Worm (Caenorhabditis elegans) whole organism, L2 larva: ENCODE measurements around the gene K02D10.3.

Experiments used
- C34F6.9 ChIP-seq: fragments of 150-350 bp; optimal IDR thresholded peaks from 2 replicates; lab custom pipeline; 2014; ENCODE audit warnings: missing biosample characterization, missing genetic modification characterization
- F13H6.1 ChIP-seq: sonication (generic microtip); optimal IDR thresholded peaks from 2 replicates; lab custom pipeline; 2016; ENCODE audit warnings: missing genetic modification characterization, missing compliant biosample characterization
- R02D3.7 ChIP-seq: fragments of 150-350 bp; optimal IDR thresholded peaks from 2 replicates; lab custom pipeline; 2014; ENCODE audit warnings: missing biosample characterization, missing genetic modification characterization
- Y55F3AM.14 ChIP-seq: fragments of 200-800 bp; sonication (Bioruptor generic); optimal IDR thresholded peaks from 2 replicates; lab custom pipeline; 2018; ENCODE audit warnings: mild to moderate bottlenecking, missing genetic modification characterization, missing compliant biosample characterization
- ZK546.5 ChIP-seq: sonication (generic microtip); optimal IDR thresholded peaks from 2 replicates; lab custom pipeline; 2017; ENCODE audit warnings: missing biosample characterization, missing genetic modification characterization
- alr-1 ChIP-seq: fragments of 150-350 bp; optimal IDR thresholded peaks from 2 replicates; lab custom pipeline; 2014; ENCODE audit warnings: missing biosample characterization, missing genetic modification characterization
- aly-2 ChIP-seq: fragments of 150-350 bp; optimal IDR thresholded peaks from 2 replicates; lab custom pipeline; 2014; ENCODE audit warnings: missing biosample characterization, missing genetic modification characterization
- ama-1 ChIP-seq: fragments of 150-350 bp; optimal IDR thresholded peaks from 2 replicates; lab custom pipeline; 2018; ENCODE audit warnings: inconsistent platforms
- blmp-1 ChIP-seq: sonication (generic microtip); optimal IDR thresholded peaks from 2 replicates; lab custom pipeline; 2017; ENCODE audit warnings: missing genetic modification characterization, mild to moderate bottlenecking, missing compliant biosample characterization, antibody characterized with exemption, moderate library complexity; ENCODE audit not compliant: insufficient read depth
- ceh-16 ChIP-seq: fragments of 150-350 bp; optimal IDR thresholded peaks from 2 replicates; lab custom pipeline; 2014; ENCODE audit warnings: missing biosample characterization, missing genetic modification characterization
- ceh-82 ChIP-seq: fragments of 150-350 bp; optimal IDR thresholded peaks from 2 replicates; lab custom pipeline; 2014; ENCODE audit warnings: missing biosample characterization, missing genetic modification characterization
- crh-2 ChIP-seq: sonication (generic microtip); optimal IDR thresholded peaks from 2 replicates; lab custom pipeline; 2017; ENCODE audit warnings: missing biosample characterization, missing genetic modification characterization
- dmd-4 ChIP-seq: sonication (generic microtip); optimal IDR thresholded peaks from 2 replicates; lab custom pipeline; 2017; ENCODE audit warnings: missing biosample characterization, missing genetic modification characterization
- egl-27 ChIP-seq: sonication (generic microtip); optimal IDR thresholded peaks from 3 replicates; lab custom pipeline; 2017; ENCODE audit warnings: missing biosample characterization, missing genetic modification reagents, missing genetic modification characterization
- elt-1 ChIP-seq: fragments of 150-350 bp; optimal IDR thresholded peaks from 2 replicates; lab custom pipeline; 2014; ENCODE audit warnings: missing biosample characterization, missing genetic modification characterization
- elt-3 ChIP-seq: sonication (generic microtip); optimal IDR thresholded peaks from 2 replicates; lab custom pipeline; 2017; ENCODE audit warnings: missing biosample characterization, missing genetic modification characterization
- fos-1 ChIP-seq: fragments of 150-350 bp; optimal IDR thresholded peaks from 2 replicates; lab custom pipeline; 2014; ENCODE audit warnings: missing biosample characterization, missing genetic modification characterization
- gmeb-1 ChIP-seq: fragments of 150-350 bp; optimal IDR thresholded peaks from 2 replicates; lab custom pipeline; 2014; ENCODE audit warnings: missing biosample characterization, missing genetic modification characterization
- lin-11 ChIP-seq: fragments of 150-350 bp; sonication (generic microtip); optimal IDR thresholded peaks from 2 replicates; lab custom pipeline; 2014; ENCODE audit warnings: missing biosample characterization, missing genetic modification characterization, inconsistent platforms, mixed read lengths
- lin-13 ChIP-seq: fragments of 150-350 bp; optimal IDR thresholded peaks from 2 replicates; lab custom pipeline; 2014; ENCODE audit warnings: missing biosample characterization, missing genetic modification reagents, missing genetic modification characterization
- lin-39 ChIP-seq: fragments of 150-350 bp; optimal IDR thresholded peaks from 2 replicates; lab custom pipeline; 2014; ENCODE audit warnings: missing biosample characterization, missing genetic modification reagents, missing genetic modification characterization
- lsy-2 ChIP-seq, 2 experiments: fragments of 150-350 bp in 1 of 2; sonication (generic microtip) in 1 of 2; optimal IDR thresholded peaks; 2 replicates each; lab custom pipeline; 2014 to 2017; ENCODE audit warnings: missing biosample characterization in 2 of 2, missing genetic modification characterization in 2 of 2
- mab-5 ChIP-seq: fragments of 150-350 bp; optimal IDR thresholded peaks from 2 replicates; lab custom pipeline; 2014; ENCODE audit warnings: missing biosample characterization, missing genetic modification characterization
- mbf-1 ChIP-seq: sonication (generic microtip); optimal IDR thresholded peaks from 2 replicates; lab custom pipeline; 2017; ENCODE audit warnings: missing biosample characterization, missing genetic modification characterization
- mdl-1 ChIP-seq, 2 experiments: fragments of 150-350 bp in 1 of 2; sonication (generic microtip) in 1 of 2; optimal IDR thresholded peaks; 2 replicates each; lab custom pipeline; 2017; ENCODE audit warnings: missing biosample characterization in 2 of 2, missing genetic modification characterization in 2 of 2
- nhr-10 ChIP-seq: sonication (generic microtip); optimal IDR thresholded peaks from 2 replicates; lab custom pipeline; 2017; ENCODE audit warnings: missing biosample characterization, missing genetic modification characterization
- nhr-11 ChIP-seq: fragments of 150-350 bp; optimal IDR thresholded peaks from 2 replicates; lab custom pipeline; 2014; ENCODE audit warnings: missing biosample characterization, missing genetic modification characterization
- nhr-12 ChIP-seq: fragments of 150-350 bp; optimal IDR thresholded peaks from 2 replicates; lab custom pipeline; 2014; ENCODE audit warnings: missing biosample characterization, missing genetic modification characterization
- nhr-129 ChIP-seq: fragments of 150-350 bp; optimal IDR thresholded peaks from 2 replicates; lab custom pipeline; 2014; ENCODE audit warnings: missing biosample characterization, missing genetic modification characterization
- nhr-21 ChIP-seq: fragments of 150-350 bp; optimal IDR thresholded peaks from 2 replicates; lab custom pipeline; 2014; ENCODE audit warnings: missing biosample characterization, missing genetic modification characterization
- nhr-23 ChIP-seq: fragments of 150-350 bp; optimal IDR thresholded peaks from 2 replicates; lab custom pipeline; 2014; ENCODE audit warnings: missing biosample characterization, missing genetic modification reagents, missing genetic modification characterization
- nhr-237 ChIP-seq: fragments of 150-350 bp; optimal IDR thresholded peaks from 2 replicates; lab custom pipeline; 2014; ENCODE audit warnings: missing biosample characterization, missing genetic modification characterization
- nhr-25 ChIP-seq: fragments of 150-350 bp; sonication (generic microtip); optimal IDR thresholded peaks from 3 replicates; lab custom pipeline; 2014; ENCODE audit warnings: missing biosample characterization, missing genetic modification characterization
- nhr-6 ChIP-seq: fragments of 150-350 bp; optimal IDR thresholded peaks from 2 replicates; lab custom pipeline; 2014; ENCODE audit warnings: missing biosample characterization, missing genetic modification characterization
- nhr-77 ChIP-seq: fragments of 150-350 bp; optimal IDR thresholded peaks from 2 replicates; lab custom pipeline; 2014; ENCODE audit warnings: missing biosample characterization, missing genetic modification characterization
- peb-1 ChIP-seq: fragments of 150-350 bp; optimal IDR thresholded peaks from 2 replicates; lab custom pipeline; 2014; ENCODE audit warnings: missing biosample characterization, missing genetic modification characterization
- sem-4 ChIP-seq: fragments of 150-350 bp; optimal IDR thresholded peaks from 2 replicates; lab custom pipeline; 2014; ENCODE audit warnings: missing biosample characterization, missing genetic modification reagents, missing genetic modification characterization
- skn-1 ChIP-seq: sonication (generic microtip); optimal IDR thresholded peaks from 2 replicates; lab custom pipeline; 2017; ENCODE audit warnings: missing biosample characterization, missing genetic modification characterization
- sma-3 ChIP-seq: sonication (generic microtip); optimal IDR thresholded peaks from 2 replicates; lab custom pipeline; 2016; ENCODE audit warnings: missing genetic modification reagents, missing genetic modification characterization, missing compliant biosample characterization
- sma-9 ChIP-seq, 2 experiments: fragments of 150-350 bp in 1 of 2; sonication (generic microtip) in 1 of 2; optimal IDR thresholded peaks; 2 replicates each; lab custom pipeline; 2014 to 2016; ENCODE audit warnings: missing genetic modification characterization in 2 of 2, mild to moderate bottlenecking in 1 of 2, missing biosample characterization in 1 of 2, missing compliant biosample characterization in 1 of 2, missing genetic modification reagents in 1 of 2, moderate library complexity in 1 of 2
- snpc-4 ChIP-seq: fragments of 150-350 bp; optimal IDR thresholded peaks from 2 replicates; lab custom pipeline; 2014; ENCODE audit warnings: missing biosample characterization, missing genetic modification characterization
- unc-39 ChIP-seq: fragments of 150-350 bp; optimal IDR thresholded peaks from 2 replicates; lab custom pipeline; 2014; ENCODE audit warnings: missing biosample characterization, missing genetic modification characterization
- unc-55 ChIP-seq: fragments of 150-350 bp; sonication (generic microtip); optimal IDR thresholded peaks from 3 replicates; lab custom pipeline; 2014; ENCODE audit warnings: missing biosample characterization, missing genetic modification reagents, missing genetic modification characterization
- unc-62 ChIP-seq: fragments of 150-350 bp; optimal IDR thresholded peaks from 2 replicates; lab custom pipeline; 2014; ENCODE audit warnings: missing biosample characterization, missing genetic modification reagents, missing genetic modification characterization
- zag-1 ChIP-seq: fragments of 150-350 bp; optimal IDR thresholded peaks from 2 replicates; lab custom pipeline; 2014; ENCODE audit warnings: missing biosample characterization, missing genetic modification characterization
- ztf-1 ChIP-seq: fragments of 200-800 bp; sonication (Bioruptor generic); conservative IDR thresholded peaks from 2 replicates; pipeline ENCODE4 v1.3.6; 2022; ENCODE audit warnings: missing genetic modification characterization, missing compliant biosample characterization
- ztf-11 ChIP-seq: sonication (generic microtip); optimal IDR thresholded peaks from 2 replicates; lab custom pipeline; 2017; ENCODE audit warnings: missing biosample characterization, missing genetic modification characterization
- ztf-4 ChIP-seq: fragments of 150-350 bp; optimal IDR thresholded peaks from 2 replicates; lab custom pipeline; 2014; ENCODE audit warnings: missing biosample characterization, missing genetic modification characterization

Gene K02D10.3

ce11 chrIII:8799964-8800795 lies 28.4 kb upstream of the K02D10.3 start, which contains the start of gene F54F2.6 (continued):
- TF ChIP-seq F13H6.1 (tag; lab: Kevin White, UChicago) (peak; percentile 99), peb-1 (no peak), nhr-77 (tag; lab: Kevin White, UChicago) (no peak), dmd-4 (tag; lab: Kevin White, UChicago) (no peak), ztf-11 (tag; lab: Kevin White, UChicago) (peak; percentile 54), zag-1 (peak; percentile 92), Y55F3AM.14 (GFP tag; lab: Kevin White, UChicago) (peak; percentile 95), nhr-25 (tag; lab: Kevin White, UChicago) (peak; percentile 81), unc-55 (GFP tag; lab: Kevin White, UChicago) (peak; percentile 85), mbf-1 (tag; lab: Kevin White, UChicago) (no peak), lin-11 (tag; lab: Kevin White, UChicago) (peak; percentile 65), mab-5 (tag; lab: Kevin White, UChicago) (peak; percentile 94)

ce11 chrIII:8797211-8797733 lies 25.5 kb upstream of the K02D10.3 start:
- TF ChIP-seq fos-1 (tag; lab: Kevin White, UChicago): peak; percentile 98
- no peak for TF ChIP-seq unc-39 (tag; lab: Kevin White, UChicago)
- TF ChIP-seq blmp-1 (tag; lab: Kevin White, UChicago): peak; percentile 83
- TF ChIP-seq ama-1: no peak
- peak; percentile 81 for TF ChIP-seq unc-55 (GFP tag; lab: Kevin White, UChicago)
- TF ChIP-seq sma-9 (GFP tag; optimal IDR thresholded peaks at IDR 0.05; lab: Kevin White, UChicago): peak; percentile 96
- no peak for TF ChIP-seq sma-9 (tag; optimal IDR thresholded peaks at IDR 0.05; lab: Kevin White, UChicago)
- peak; percentile 90 for TF ChIP-seq nhr-25 (tag; lab: Kevin White, UChicago)
- TF ChIP-seq aly-2 (tag; lab: Kevin White, UChicago): no peak
- no peak for TF ChIP-seq elt-1 (tag; lab: Kevin White, UChicago)
- TF ChIP-seq skn-1 (tag; lab: Kevin White, UChicago): peak; percentile 49
- peak; percentile 1 for TF ChIP-seq ZK546.5 (tag; lab: Kevin White, UChicago)
- no peak for TF ChIP-seq peb-1
- peak; percentile 78 for TF ChIP-seq lin-13 (GFP tag; lab: Kevin White, UChicago)
- peak; percentile 60 for TF ChIP-seq alr-1 (tag; lab: Kevin White, UChicago)
- TF ChIP-seq nhr-12 (tag; lab: Kevin White, UChicago): no peak
- no peak for TF ChIP-seq nhr-237
- no peak for TF ChIP-seq elt-3 (tag; lab: Kevin White, UChicago)
- peak; percentile 90 for TF ChIP-seq Y55F3AM.14 (GFP tag; lab: Kevin White, UChicago)
- peak; percentile 80 for TF ChIP-seq zag-1
- TF ChIP-seq F13H6.1 (tag; lab: Kevin White, UChicago): peak; percentile 91
- peak; percentile 69 for TF ChIP-seq gmeb-1 (tag; lab: Kevin White, UChicago)
- no peak for TF ChIP-seq ztf-1 (GFP tag; lab: Robert Waterston, UW)
- peak; percentile 92 for TF ChIP-seq nhr-6 (tag; lab: Kevin White, UChicago)
- peak; percentile 81 for TF ChIP-seq mab-5 (tag; lab: Kevin White, UChicago)
- no peak for TF ChIP-seq nhr-77 (tag; lab: Kevin White, UChicago)
- peak; percentile 79 for TF ChIP-seq lin-11 (tag; lab: Kevin White, UChicago)
- peak; percentile 97 for TF ChIP-seq nhr-129 (tag; lab: Kevin White, UChicago)
- TF ChIP-seq ztf-11 (tag; lab: Kevin White, UChicago): no peak
- peak; percentile 83 for TF ChIP-seq ztf-4
- TF ChIP-seq sma-3 (GFP tag; lab: Kevin White, UChicago): peak; percentile 91
- peak; percentile 93 for TF ChIP-seq nhr-21
- peak; percentile 97 for TF ChIP-seq crh-2 (tag; lab: Kevin White, UChicago)
- no peak for TF ChIP-seq lin-39 (tag; lab: Kevin White, UChicago)
- TF ChIP-seq egl-27 (tag; lab: Kevin White, UChicago): peak; percentile 95
- peak; percentile 81 to 93 for TF ChIP-seq mdl-1 (tag; optimal IDR thresholded peaks at IDR 0.05; lab: Kevin White, UChicago)
- TF ChIP-seq snpc-4: peak; percentile 13
- peak; percentile 59 for TF ChIP-seq unc-62
- no peak for TF ChIP-seq dmd-4 (tag; lab: Kevin White, UChicago)
- TF ChIP-seq mbf-1 (tag; lab: Kevin White, UChicago): no peak
- peak; percentile 6 for TF ChIP-seq ceh-16 (tag; lab: Kevin White, UChicago)
- TF ChIP-seq ceh-82 (tag; lab: Kevin White, UChicago): peak; percentile 42
- no peak for TF ChIP-seq nhr-11
- no peak for TF ChIP-seq nhr-10 (tag; lab: Kevin White, UChicago)
- no peak for TF ChIP-seq R02D3.7 (tag; lab: Kevin White, UChicago)
- TF ChIP-seq C34F6.9 (tag; lab: Kevin White, UChicago): peak; percentile 95
- TF ChIP-seq sem-4 (tag; lab: Kevin White, UChicago): peak; percentile 84
- peak; percentile 69 to 95 for TF ChIP-seq lsy-2 (tag; optimal IDR thresholded peaks at IDR 0.05; lab: Kevin White, UChicago)
- TF ChIP-seq nhr-23 (tag; lab: Kevin White, UChicago): no peak
